Fruit fly (Drosophila melanogaster): Measurements from ENCODE around the gene cana.

Gene cana

DNA sequence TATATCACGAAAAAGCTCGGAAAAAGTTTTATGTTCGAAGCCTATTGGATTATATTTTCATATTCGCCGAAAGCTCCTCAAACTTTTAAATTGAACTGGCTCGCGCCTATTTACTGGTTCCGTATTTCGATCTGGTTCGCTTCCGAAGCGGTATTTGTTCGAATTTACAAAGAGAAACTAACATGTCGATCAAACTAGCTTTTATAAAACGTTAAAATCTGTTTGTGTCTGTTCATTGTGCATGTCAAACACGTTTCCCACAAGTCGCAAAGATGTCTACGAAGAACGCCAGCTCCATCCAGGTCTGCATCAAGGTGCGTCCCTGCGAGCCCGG lies at the start of gene cana:
Gene cana (plus strand): TSS at position 149 of the 334 bp plus-strand sequence.
- TF ChIP-seq kay (GFP tag; ENCODE audit: borderline replicate concordance) (peak; percentile 63), CG12768 (GFP tag; optimal IDR thresholded peaks at IDR 0.05) (no peak), Mnt (GFP tag; optimal IDR thresholded peaks at IDR 0.05) (no peak)

DNA sequence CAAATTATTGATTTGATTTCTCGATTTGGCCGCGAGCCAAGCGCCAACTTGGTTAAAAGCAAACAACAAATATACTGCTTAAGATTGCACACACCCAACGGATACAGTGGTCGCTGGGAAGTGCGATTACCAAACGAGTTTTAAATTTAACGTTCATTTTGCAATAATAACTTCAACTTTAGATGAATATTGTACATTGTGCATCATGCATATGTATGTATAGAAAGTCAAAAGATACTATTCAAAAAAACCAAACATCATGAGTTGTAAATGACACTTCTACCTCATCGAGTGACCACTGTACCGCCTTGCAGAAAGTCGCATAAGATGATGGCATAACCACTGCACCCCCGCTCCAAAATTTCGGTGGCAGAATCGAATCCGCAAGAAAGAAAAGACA lies 48.8 kb upstream of the cana start:
- TF ChIP-seq CG5204 (GFP tag; optimal IDR thresholded peaks at IDR 0.05) (peak; percentile 1), tj (GFP tag; optimal IDR thresholded peaks at IDR 0.05) (no peak)

DNA sequence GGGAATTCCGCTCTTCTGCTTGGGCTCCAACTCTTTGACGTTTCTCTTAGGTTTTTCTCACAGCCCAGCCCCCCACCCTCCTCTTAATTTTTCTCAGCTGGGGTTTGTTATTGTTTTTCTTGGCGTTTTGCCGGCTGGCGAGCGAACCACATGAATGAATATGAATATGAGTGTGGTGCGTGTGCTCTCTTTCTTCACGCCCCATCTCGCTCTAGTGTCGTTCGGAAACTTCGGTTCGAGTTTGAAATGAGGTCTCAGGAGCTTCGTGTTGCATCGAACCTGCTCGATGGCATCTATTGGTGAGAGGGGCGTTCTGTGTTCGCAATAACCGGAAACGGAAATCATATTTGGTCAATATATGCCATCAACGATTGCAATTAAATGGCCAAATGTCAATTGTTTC lies 48.3 kb upstream of the cana start:
- TF ChIP-seq Hr96 (GFP tag; optimal IDR thresholded peaks at IDR 0.05) (no peak), tj (GFP tag; optimal IDR thresholded peaks at IDR 0.05) (peak; percentile 15)

DNA sequence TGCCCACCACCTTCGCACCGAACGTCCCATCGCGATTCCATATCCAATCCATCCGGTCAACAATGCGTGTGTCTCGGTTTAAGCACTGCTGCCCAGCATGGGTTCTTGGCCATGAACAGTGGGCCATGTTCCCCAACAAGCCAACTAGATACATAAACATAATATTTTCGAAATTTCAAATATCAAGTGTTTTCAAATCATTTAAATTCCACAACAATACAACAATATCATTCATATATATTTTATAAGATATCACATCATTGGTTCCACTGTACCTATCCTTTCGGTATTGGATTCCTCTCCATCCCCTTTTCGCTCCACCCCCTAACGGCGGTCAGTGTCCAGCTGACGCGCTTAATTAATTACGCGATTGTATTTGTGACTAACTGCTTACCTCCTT lies 47.5 kb upstream of the cana start:
- TF ChIP-seq CG7101 (tag; optimal IDR thresholded peaks at IDR 0.05) (no peak), CG33017 (tag; optimal IDR thresholded peaks at IDR 0.05) (no peak), CG7045 (GFP tag; optimal IDR thresholded peaks at IDR 0.05) (no peak), cic (GFP tag; optimal IDR thresholded peaks at IDR 0.05) (no peak), CG5204 (GFP tag; optimal IDR thresholded peaks at IDR 0.05) (no peak), Mnt (GFP tag; optimal IDR thresholded peaks at IDR 0.05) (no peak), CG14711 (tag; optimal IDR thresholded peaks at IDR 0.05) (no peak), bab1 (GFP tag; optimal IDR thresholded peaks at IDR 0.05) (no peak), kay (GFP tag; ENCODE audit: borderline replicate concordance) (no peak), Hr96 (GFP tag; optimal IDR thresholded peaks at IDR 0.05) (no peak)

DNA sequence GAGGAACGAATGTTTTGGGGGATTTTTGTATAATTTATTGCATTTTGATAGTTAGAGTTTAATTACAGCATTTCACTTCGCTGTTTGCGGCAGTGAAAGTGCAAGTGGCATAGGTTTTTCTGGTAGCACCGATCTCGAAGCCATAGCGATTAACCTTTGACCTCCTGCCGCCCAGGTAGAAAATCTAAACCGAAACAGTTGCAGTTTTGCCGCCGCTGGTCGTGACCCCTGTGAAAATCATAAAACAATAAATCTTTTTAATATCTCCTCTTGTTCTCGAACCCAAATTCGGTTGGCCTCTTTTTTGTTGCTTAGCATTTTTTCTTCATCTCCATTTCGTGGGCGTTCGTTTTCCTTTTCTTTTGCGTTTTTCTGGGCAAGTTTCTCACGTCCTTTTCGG lies 45.1 kb upstream of the cana start:
- TF ChIP-seq Mnt (GFP tag; optimal IDR thresholded peaks at IDR 0.05) = no peak
- no peak for TF ChIP-seq CG14711 (tag; optimal IDR thresholded peaks at IDR 0.05)
- no peak for TF ChIP-seq Clk (GFP tag; optimal IDR thresholded peaks at IDR 0.05)
- TF ChIP-seq Crg-1 (GFP tag; optimal IDR thresholded peaks at IDR 0.05) = no peak
- no peak for TF ChIP-seq CG5204 (GFP tag; optimal IDR thresholded peaks at IDR 0.05)
- no peak for TF ChIP-seq CG33017 (tag; optimal IDR thresholded peaks at IDR 0.05)
- TF ChIP-seq cnc (optimal IDR thresholded peaks at IDR 0.05) = no peak
- TF ChIP-seq cic (GFP tag; optimal IDR thresholded peaks at IDR 0.05) = no peak
- TF ChIP-seq CG12768 (GFP tag; optimal IDR thresholded peaks at IDR 0.05) = no peak
- no peak for TF ChIP-seq CG7045 (GFP tag; optimal IDR thresholded peaks at IDR 0.05)
- no peak for TF ChIP-seq ovo (GFP tag; optimal IDR thresholded peaks at IDR 0.05)
- TF ChIP-seq pad (GFP tag; optimal IDR thresholded peaks at IDR 0.05) = no peak
- TF ChIP-seq kay (GFP tag; ENCODE audit: borderline replicate concordance) = no peak
- TF ChIP-seq Hr96 (GFP tag; optimal IDR thresholded peaks at IDR 0.05) = no peak

DNA sequence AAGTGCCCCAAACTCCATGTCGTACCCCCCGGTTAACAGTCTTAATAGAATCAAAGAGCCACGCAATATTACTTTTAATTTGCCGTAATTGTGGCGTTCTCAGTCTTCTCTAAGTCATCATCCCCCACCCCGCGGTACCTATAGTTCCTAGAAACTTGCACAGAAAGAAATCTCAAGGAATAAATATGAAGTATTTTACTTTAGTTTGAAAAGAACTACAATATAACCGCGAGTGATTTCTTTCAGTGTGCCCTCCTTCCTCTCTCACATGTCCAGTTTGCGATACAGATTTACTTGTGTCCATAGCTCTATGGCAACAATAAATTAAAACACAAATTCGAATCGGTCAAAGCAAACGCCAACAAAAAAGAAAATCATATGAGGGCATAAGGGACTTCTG lies 43.5 kb upstream of the cana start:
- TF ChIP-seq CG5204 (GFP tag; optimal IDR thresholded peaks at IDR 0.05) (no peak), cnc (optimal IDR thresholded peaks at IDR 0.05) (no peak), Mnt (GFP tag; optimal IDR thresholded peaks at IDR 0.05) (no peak), Crg-1 (GFP tag; optimal IDR thresholded peaks at IDR 0.05) (no peak), ovo (GFP tag; optimal IDR thresholded peaks at IDR 0.05) (no peak), CG12768 (GFP tag; optimal IDR thresholded peaks at IDR 0.05) (no peak), CG14711 (tag; optimal IDR thresholded peaks at IDR 0.05) (no peak), tj (GFP tag; optimal IDR thresholded peaks at IDR 0.05) (no peak), CG7101 (tag; optimal IDR thresholded peaks at IDR 0.05) (no peak), CG33017 (tag; optimal IDR thresholded peaks at IDR 0.05) (no peak), Clk (GFP tag; optimal IDR thresholded peaks at IDR 0.05) (no peak), Hr96 (GFP tag; optimal IDR thresholded peaks at IDR 0.05) (no peak), kay (GFP tag; ENCODE audit: borderline replicate concordance) (no peak), CG11617 (GFP tag; optimal IDR thresholded peaks at IDR 0.05) (no peak), toe (GFP tag; optimal IDR thresholded peaks at IDR 0.05) (no peak), CG7045 (GFP tag; optimal IDR thresholded peaks at IDR 0.05) (no peak), pad (GFP tag; optimal IDR thresholded peaks at IDR 0.05) (no peak), cic (GFP tag; optimal IDR thresholded peaks at IDR 0.05) (no peak), bab1 (GFP tag; optimal IDR thresholded peaks at IDR 0.05) (no peak)

DNA sequence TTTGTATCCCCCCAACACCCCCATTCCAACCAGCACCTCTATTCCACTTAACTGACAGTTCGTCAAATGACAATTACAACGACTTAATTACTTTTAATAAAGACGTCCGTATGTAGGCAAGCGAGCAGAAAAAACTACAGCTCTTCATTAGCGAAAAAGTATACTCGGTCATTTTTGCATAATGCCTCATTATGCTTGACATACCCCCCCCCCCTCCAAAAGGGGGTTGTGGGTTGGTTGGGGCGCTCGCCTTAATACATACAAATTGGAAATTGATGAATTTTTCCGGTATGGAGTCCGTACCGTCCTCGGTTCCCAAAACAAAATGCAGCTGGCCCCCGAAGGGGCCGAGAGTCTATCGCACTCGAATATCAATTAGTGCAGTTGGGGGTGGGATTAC lies 42.3 kb upstream of the cana start:
- TF ChIP-seq Hr96 (GFP tag; optimal IDR thresholded peaks at IDR 0.05) = no peak
- TF ChIP-seq CG14711 (tag; optimal IDR thresholded peaks at IDR 0.05) = no peak
- TF ChIP-seq CG7045 (GFP tag; optimal IDR thresholded peaks at IDR 0.05) = no peak
- TF ChIP-seq Mnt (GFP tag; optimal IDR thresholded peaks at IDR 0.05) = no peak
- TF ChIP-seq cic (GFP tag; optimal IDR thresholded peaks at IDR 0.05) = no peak
- TF ChIP-seq CG7101 (tag; optimal IDR thresholded peaks at IDR 0.05) = no peak
- TF ChIP-seq pad (GFP tag; optimal IDR thresholded peaks at IDR 0.05) = no peak
- no peak for TF ChIP-seq CG12768 (GFP tag; optimal IDR thresholded peaks at IDR 0.05)
- no peak for TF ChIP-seq bab1 (GFP tag; optimal IDR thresholded peaks at IDR 0.05)
- no peak for TF ChIP-seq Clk (GFP tag; optimal IDR thresholded peaks at IDR 0.05)
- no peak for TF ChIP-seq cnc (optimal IDR thresholded peaks at IDR 0.05)
- no peak for TF ChIP-seq ovo (GFP tag; optimal IDR thresholded peaks at IDR 0.05)
- no peak for TF ChIP-seq CG5204 (GFP tag; optimal IDR thresholded peaks at IDR 0.05)
- TF ChIP-seq toe (GFP tag; optimal IDR thresholded peaks at IDR 0.05) = no peak
- no peak for TF ChIP-seq CG11617 (GFP tag; optimal IDR thresholded peaks at IDR 0.05)
- no peak for TF ChIP-seq CG1620 (GFP tag; optimal IDR thresholded peaks at IDR 0.05)

DNA sequence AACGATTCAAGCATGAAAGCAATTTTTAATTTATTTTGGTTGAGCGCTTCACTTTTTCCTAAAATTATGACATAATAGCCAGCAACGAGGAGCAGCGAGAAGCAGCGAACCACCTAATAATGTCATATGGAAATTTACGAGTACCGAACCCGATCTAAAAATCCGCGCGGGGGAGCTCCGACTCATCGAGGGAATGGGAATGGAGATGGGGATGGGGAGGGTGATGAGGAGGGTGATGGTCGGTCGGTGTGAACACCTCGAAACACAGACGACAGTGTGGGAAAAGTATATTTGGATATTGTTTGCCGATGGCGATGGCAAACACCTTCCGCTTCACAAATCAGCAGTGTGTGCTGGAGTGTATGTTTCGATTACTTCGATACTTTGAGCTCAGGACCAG lies 41.5 kb upstream of the cana start:
- TF ChIP-seq Mnt (GFP tag; optimal IDR thresholded peaks at IDR 0.05) (no peak), CG1620 (GFP tag; optimal IDR thresholded peaks at IDR 0.05) (no peak), CG7101 (tag; optimal IDR thresholded peaks at IDR 0.05) (no peak), tj (GFP tag; optimal IDR thresholded peaks at IDR 0.05) (no peak), kay (GFP tag; ENCODE audit: borderline replicate concordance) (no peak), CG11617 (GFP tag; optimal IDR thresholded peaks at IDR 0.05) (no peak), CG7045 (GFP tag; optimal IDR thresholded peaks at IDR 0.05) (no peak), CG14711 (tag; optimal IDR thresholded peaks at IDR 0.05) (no peak), cnc (optimal IDR thresholded peaks at IDR 0.05) (no peak), pad (GFP tag; optimal IDR thresholded peaks at IDR 0.05) (no peak), toe (GFP tag; optimal IDR thresholded peaks at IDR 0.05) (no peak), Hr96 (GFP tag; optimal IDR thresholded peaks at IDR 0.05) (no peak), cic (GFP tag; optimal IDR thresholded peaks at IDR 0.05) (no peak), Crg-1 (GFP tag; optimal IDR thresholded peaks at IDR 0.05) (no peak), CG12768 (GFP tag; optimal IDR thresholded peaks at IDR 0.05) (no peak), ovo (GFP tag; optimal IDR thresholded peaks at IDR 0.05) (no peak), Clk (GFP tag; optimal IDR thresholded peaks at IDR 0.05) (no peak), CG5204 (GFP tag; optimal IDR thresholded peaks at IDR 0.05) (no peak), bab1 (GFP tag; optimal IDR thresholded peaks at IDR 0.05) (no peak)

Data from whole organism, adult.